Fruit fly (Drosophila melanogaster) whole organism, adult: Measurements from ENCODE around the gene dj.

Experiments
- CG11617 ChIP-seq: fragments of 200-800 bp; sonication (Bioruptor generic); optimal IDR thresholded peaks from 2 replicates; lab custom pipeline; 2017; ENCODE audit warnings: mild to moderate bottlenecking, missing biosample characterization, missing genetic modification reagents, missing genetic modification characterization
- CG12768 ChIP-seq: fragments of 200-800 bp; sonication (Bioruptor generic); optimal IDR thresholded peaks from 2 replicates; lab custom pipeline; 2017; ENCODE audit warnings: missing biosample characterization, missing genetic modification characterization, mild to moderate bottlenecking, moderate library complexity, missing genetic modification reagents
- CG14711 ChIP-seq: fragments of 200-800 bp; sonication (Bioruptor generic); optimal IDR thresholded peaks from 2 replicates; lab custom pipeline; 2018; ENCODE audit warnings: missing biosample characterization, mild to moderate bottlenecking, missing genetic modification characterization, moderate library complexity
- CG1620 ChIP-seq: fragments of 200-800 bp; sonication (Bioruptor generic); optimal IDR thresholded peaks from 2 replicates; lab custom pipeline; 2016; ENCODE audit warnings: missing biosample characterization, missing genetic modification characterization
- CG33017 ChIP-seq: fragments of 200-800 bp; sonication (Bioruptor generic); optimal IDR thresholded peaks from 2 replicates; lab custom pipeline; 2018; ENCODE audit warnings: missing biosample characterization, mild to moderate bottlenecking, missing genetic modification characterization, moderate library complexity
- CG5204 ChIP-seq: fragments of 200-800 bp; sonication (Bioruptor generic); optimal IDR thresholded peaks from 2 replicates; lab custom pipeline; 2016; ENCODE audit warnings: missing biosample characterization, missing genetic modification characterization
- CG7045 ChIP-seq: fragments of 200-800 bp; sonication (Bioruptor generic); optimal IDR thresholded peaks from 2 replicates; lab custom pipeline; 2017; ENCODE audit warnings: missing biosample characterization, mild to moderate bottlenecking, missing genetic modification characterization
- CG7101 ChIP-seq: fragments of 200-800 bp; sonication (Bioruptor generic); optimal IDR thresholded peaks from 2 replicates; lab custom pipeline; 2018; ENCODE audit warnings: missing biosample characterization, mild to moderate bottlenecking, missing genetic modification characterization, moderate library complexity
- Clk ChIP-seq: fragments of 200-800 bp; sonication (Bioruptor generic); optimal IDR thresholded peaks from 2 replicates; lab custom pipeline; 2017; ENCODE audit warnings: missing biosample characterization, missing genetic modification characterization
- Crg-1 ChIP-seq: fragments of 200-800 bp; sonication (Bioruptor generic); optimal IDR thresholded peaks from 2 replicates; lab custom pipeline; 2016; ENCODE audit warnings: missing biosample characterization, missing genetic modification characterization
- Hr96 ChIP-seq: fragments of 200-800 bp; sonication (Bioruptor generic); optimal IDR thresholded peaks from 2 replicates; lab custom pipeline; 2016; ENCODE audit warnings: missing biosample characterization, missing genetic modification characterization
- Mnt ChIP-seq: fragments of 200-800 bp; sonication (Bioruptor generic); optimal IDR thresholded peaks from 2 replicates; lab custom pipeline; 2016; ENCODE audit warnings: missing biosample characterization, mild to moderate bottlenecking, missing genetic modification characterization
- bab1 ChIP-seq: fragments of 200-800 bp; sonication (Bioruptor generic); optimal IDR thresholded peaks from 3 replicates; lab custom pipeline; 2019; ENCODE audit warnings: missing biosample characterization, mild to moderate bottlenecking, missing genetic modification characterization, moderate library complexity
- cic ChIP-seq: fragments of 200-800 bp; sonication (Bioruptor generic); optimal IDR thresholded peaks from 2 replicates; lab custom pipeline; 2017; ENCODE audit warnings: missing biosample characterization, mild to moderate bottlenecking, missing genetic modification characterization, moderate library complexity
- cnc ChIP-seq, 2 experiments: fragments of >200 bp; optimal IDR thresholded peaks; 2 replicates each; lab custom pipeline; 2017
- kay ChIP-seq: fragments of 200-800 bp; sonication (Bioruptor generic); peaks from one replicate; lab custom pipeline; 2016; ENCODE audit warnings: missing biosample characterization, missing genetic modification characterization, borderline replicate concordance
- ovo ChIP-seq: fragments of 200-800 bp; sonication (Bioruptor generic); optimal IDR thresholded peaks from 2 replicates; lab custom pipeline; 2016; ENCODE audit warnings: missing biosample characterization, missing genetic modification characterization
- pad ChIP-seq: fragments of 200-800 bp; sonication (Bioruptor generic); optimal IDR thresholded peaks from 3 replicates; lab custom pipeline; 2017; ENCODE audit warnings: missing biosample characterization, missing genetic modification characterization, mild to moderate bottlenecking, moderate library complexity, missing genetic modification reagents
- tj ChIP-seq: fragments of 200-800 bp; sonication (Bioruptor generic); optimal IDR thresholded peaks from 3 replicates; lab custom pipeline; 2017; ENCODE audit warnings: missing biosample characterization, mild to moderate bottlenecking, missing genetic modification characterization, moderate library complexity
- toe ChIP-seq: fragments of 200-800 bp; sonication (Bioruptor generic); optimal IDR thresholded peaks from 2 replicates; lab custom pipeline; 2016; ENCODE audit warnings: missing biosample characterization, missing genetic modification characterization

dj gene

DNA sequence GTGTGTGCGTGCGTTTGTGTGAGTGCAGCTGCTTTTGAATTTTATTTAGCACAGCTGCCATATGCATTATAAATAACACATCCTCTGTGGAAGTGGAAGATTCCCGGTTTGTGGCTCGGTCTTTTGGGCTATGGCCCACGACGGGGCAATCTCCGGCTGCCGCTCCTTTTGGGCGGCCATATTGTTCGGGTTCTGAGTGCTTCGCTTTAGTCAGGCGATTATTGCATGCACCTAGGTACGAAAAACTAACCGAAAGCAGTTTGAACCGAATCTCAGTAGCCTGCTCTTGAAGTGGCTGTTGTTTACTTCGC, 16.0 kb downstream of the dj start:
- no peak for TF ChIP-seq pad (GFP tag; lab: Kevin White, UChicago)

dm6 chr3R:7075712-7076183, 16.6 kb downstream of the dj start:
- TF ChIP-seq CG1620 (GFP tag; lab: Kevin White, UChicago) (peak; percentile 81), Crg-1 (peak; percentile 70), kay (GFP tag; lab: Kevin White, UChicago) (peak; percentile 94), toe (GFP tag; lab: Kevin White, UChicago) (peak; percentile 82), bab1 (GFP tag; lab: Kevin White, UChicago) (peak; percentile 88), Hr96 (GFP tag; lab: Kevin White, UChicago) (peak; percentile 90), CG5204 (GFP tag; lab: Kevin White, UChicago) (no peak), ovo (GFP tag; lab: Kevin White, UChicago) (peak; percentile 71), cic (GFP tag; lab: Kevin White, UChicago) (peak; percentile 90), Clk (GFP tag; lab: Kevin White, UChicago) (peak; percentile 87), CG7101 (tag; lab: Kevin White, UChicago) (peak; percentile 91), pad (GFP tag; lab: Kevin White, UChicago) (peak; percentile 81), Mnt (peak; percentile 74), CG7045 (GFP tag; lab: Kevin White, UChicago) (peak; percentile 91), CG33017 (peak; percentile 91), CG14711 (tag; lab: Kevin White, UChicago) (peak; percentile 88), CG11617 (peak; percentile 91), tj (GFP tag; lab: Kevin White, UChicago) (peak; percentile 67), CG12768 (GFP tag; lab: Kevin White, UChicago) (peak; percentile 96), cnc (optimal IDR thresholded peaks at IDR 0.05; lab: Kevin White, UChicago) (no peak)

DNA sequence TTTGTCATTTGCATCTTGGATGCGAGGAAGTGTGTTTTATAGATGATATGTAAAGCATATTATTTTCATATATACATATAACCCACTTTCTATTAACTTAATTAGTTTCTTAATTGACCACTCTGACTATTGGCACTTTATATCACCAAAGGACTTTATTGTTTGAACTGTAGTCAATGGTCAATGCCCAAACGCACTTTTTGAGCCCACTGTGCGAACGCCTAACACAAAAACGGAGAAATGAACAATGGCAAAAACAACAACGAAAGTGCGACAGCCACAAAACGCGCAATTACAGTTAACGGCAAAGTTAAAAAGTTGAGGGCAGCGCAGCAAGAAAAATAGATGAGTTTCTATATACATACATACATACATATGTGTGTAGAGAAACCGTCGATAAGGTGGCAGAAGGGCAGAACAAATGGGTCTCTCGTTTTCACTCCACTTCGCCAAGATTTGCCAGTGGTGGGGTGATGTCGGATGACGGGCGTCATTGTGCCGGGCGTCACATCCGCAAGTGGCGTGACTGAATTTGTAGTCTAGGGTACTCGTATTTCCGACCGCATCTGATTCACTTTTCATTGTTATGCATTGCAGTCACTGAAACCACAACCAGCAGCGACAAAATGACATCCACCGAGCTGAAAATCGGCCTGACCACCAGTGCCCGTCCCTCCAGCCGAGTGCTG, 17.3 kb downstream of the dj start:
- peak; percentile 52 for TF ChIP-seq CG14711 (tag; lab: Kevin White, UChicago)
- TF ChIP-seq CG5204 (GFP tag; lab: Kevin White, UChicago): no peak
- TF ChIP-seq Mnt: peak; percentile 22
- TF ChIP-seq CG7101 (tag; lab: Kevin White, UChicago): peak; percentile 76
- TF ChIP-seq CG33017: peak; percentile 90
- peak; percentile 96 for TF ChIP-seq CG12768 (GFP tag; lab: Kevin White, UChicago)
- TF ChIP-seq Hr96 (GFP tag; lab: Kevin White, UChicago): no peak
- TF ChIP-seq CG7045 (GFP tag; lab: Kevin White, UChicago): peak; percentile 90
- peak; percentile 54 for TF ChIP-seq pad (GFP tag; lab: Kevin White, UChicago)
- no peak for TF ChIP-seq kay (GFP tag; lab: Kevin White, UChicago)
- no peak for TF ChIP-seq Clk (GFP tag; lab: Kevin White, UChicago)
- peak; percentile 37 for TF ChIP-seq tj (GFP tag; lab: Kevin White, UChicago)
- peak; percentile 48 for TF ChIP-seq toe (GFP tag; lab: Kevin White, UChicago)
- TF ChIP-seq Crg-1: peak; percentile 59
- no peak for TF ChIP-seq cnc (optimal IDR thresholded peaks at IDR 0.05; lab: Kevin White, UChicago)
- TF ChIP-seq cic (GFP tag; lab: Kevin White, UChicago): peak; percentile 95
- peak; percentile 94 for TF ChIP-seq bab1 (GFP tag; lab: Kevin White, UChicago)
- peak; percentile 64 for TF ChIP-seq ovo (GFP tag; lab: Kevin White, UChicago)
- peak; percentile 60 for TF ChIP-seq CG1620 (GFP tag; lab: Kevin White, UChicago)
- TF ChIP-seq CG11617: peak; percentile 46

dm6 chr3R:7079718-7080117, 20.6 kb downstream of the dj start:
- no peak for TF ChIP-seq cic (GFP tag; lab: Kevin White, UChicago)
- no peak for TF ChIP-seq cnc (optimal IDR thresholded peaks at IDR 0.05; lab: Kevin White, UChicago)
- no peak for TF ChIP-seq CG11617
- TF ChIP-seq CG14711 (tag; lab: Kevin White, UChicago): no peak
- no peak for TF ChIP-seq CG7045 (GFP tag; lab: Kevin White, UChicago)
- TF ChIP-seq Clk (GFP tag; lab: Kevin White, UChicago): no peak
- no peak for TF ChIP-seq CG7101 (tag; lab: Kevin White, UChicago)
- no peak for TF ChIP-seq bab1 (GFP tag; lab: Kevin White, UChicago)
- no peak for TF ChIP-seq Mnt
- no peak for TF ChIP-seq Crg-1
- no peak for TF ChIP-seq CG5204 (GFP tag; lab: Kevin White, UChicago)
- TF ChIP-seq CG1620 (GFP tag; lab: Kevin White, UChicago): no peak
- no peak for TF ChIP-seq CG12768 (GFP tag; lab: Kevin White, UChicago)
- TF ChIP-seq tj (GFP tag; lab: Kevin White, UChicago): no peak
- no peak for TF ChIP-seq toe (GFP tag; lab: Kevin White, UChicago)
- TF ChIP-seq Hr96 (GFP tag; lab: Kevin White, UChicago): no peak
- TF ChIP-seq CG33017: no peak

dm6 chr3R:7080157-7080916, 21.2 kb downstream of the dj start, which contains the start of gene Ref1:
Gene Ref1 (minus strand): TSS chr3R:7080387.
- TF ChIP-seq Hr96 (GFP tag; lab: Kevin White, UChicago): no peak
- TF ChIP-seq bab1 (GFP tag; lab: Kevin White, UChicago): peak; percentile 9
- TF ChIP-seq Mnt: peak; percentile 19
- no peak for TF ChIP-seq pad (GFP tag; lab: Kevin White, UChicago)
- no peak for TF ChIP-seq CG14711 (tag; lab: Kevin White, UChicago)
- TF ChIP-seq CG7101 (tag; lab: Kevin White, UChicago): peak; percentile 4
- no peak for TF ChIP-seq toe (GFP tag; lab: Kevin White, UChicago)
